Fruit fly (Drosophila melanogaster) whole organism, embryonic: ENCODE data around the gene Tim9b.

Experiments used
- Atf-2 ChIP-seq: fragments of 200-800 bp; sonication (Bioruptor generic); optimal IDR thresholded peaks from 2 replicates; lab custom pipeline; 2016; ENCODE audit warnings: missing biosample characterization, missing genetic modification characterization
- Bgb ChIP-seq: fragments of 200-800 bp; sonication (Bioruptor generic); IDR thresholded peaks from 2 replicates; pipeline ENCODE4 v1.3.6; 2022; ENCODE audit warnings: missing biosample characterization, missing genetic modification characterization; ENCODE audit not compliant: partially characterized antibody
- CG10147 ChIP-seq: fragments of 200-800 bp; sonication (Bioruptor generic); optimal IDR thresholded peaks from 2 replicates; lab custom pipeline; 2019; ENCODE audit warnings: missing biosample characterization, mild to moderate bottlenecking, missing genetic modification characterization, moderate library complexity
- CG10565 ChIP-seq: fragments of 200-800 bp; sonication (Bioruptor generic); optimal IDR thresholded peaks from 3 replicates; lab custom pipeline; 2016; ENCODE audit warnings: missing biosample characterization, mild to moderate bottlenecking, missing genetic modification characterization
- CG11085 ChIP-seq: fragments of 200-800 bp; sonication (Bioruptor generic); IDR thresholded peaks from 2 replicates; pipeline ENCODE4 v1.3.6; 2022; ENCODE audit warnings: missing biosample characterization, missing genetic modification characterization
- CG11504 ChIP-seq: fragments of 200-800 bp; sonication (Bioruptor generic); optimal IDR thresholded peaks from 3 replicates; lab custom pipeline; 2019; ENCODE audit warnings: missing biosample characterization, mild to moderate bottlenecking, missing genetic modification characterization, moderate library complexity
- CG11723 ChIP-seq: fragments of 200-800 bp; sonication (Bioruptor generic); optimal IDR thresholded peaks from 2 replicates; lab custom pipeline; 2017; ENCODE audit warnings: missing biosample characterization, mild to moderate bottlenecking, missing genetic modification characterization
- CG12219 ChIP-seq: fragments of 200-800 bp; sonication (Bioruptor generic); optimal IDR thresholded peaks from 3 replicates; lab custom pipeline; 2018; ENCODE audit warnings: missing biosample characterization, mild to moderate bottlenecking, missing genetic modification characterization
- CG1233 ChIP-seq: fragments of 200-800 bp; sonication (Bioruptor generic); optimal IDR thresholded peaks from 4 replicates; lab custom pipeline; 2018; ENCODE audit warnings: missing biosample characterization, mild to moderate bottlenecking, missing genetic modification characterization
- CG12744 ChIP-seq: fragments of 200-800 bp; sonication (Bioruptor generic); optimal IDR thresholded peaks from 2 replicates; lab custom pipeline; 2016; ENCODE audit warnings: missing biosample characterization, missing genetic modification characterization
- CG13123 ChIP-seq: fragments of 200-800 bp; sonication (Bioruptor generic); optimal IDR thresholded peaks from 2 replicates; lab custom pipeline; 2016; ENCODE audit warnings: missing biosample characterization, missing genetic modification characterization
- CG14014 ChIP-seq: fragments of 200-800 bp; sonication (Bioruptor generic); IDR thresholded peaks from 2 replicates; pipeline ENCODE4 v1.3.6; 2022; ENCODE audit warnings: missing biosample characterization, missing genetic modification characterization
- CG14050 ChIP-seq: fragments of 200-800 bp; sonication (Bioruptor generic); IDR thresholded peaks from 3 replicates; pipeline ENCODE4 v1.3.6; 2022; ENCODE audit warnings: missing biosample characterization, missing genetic modification characterization
- CG14860 ChIP-seq: fragments of 200-800 bp; sonication (Bioruptor generic); IDR thresholded peaks from 3 replicates; pipeline ENCODE4 v1.3.6; 2022; ENCODE audit warnings: missing biosample characterization, missing genetic modification characterization; ENCODE audit not compliant: partially characterized antibody
- CG16863 ChIP-seq: fragments of 200-800 bp; sonication (Bioruptor generic); optimal IDR thresholded peaks from 3 replicates; lab custom pipeline; 2016; ENCODE audit warnings: missing biosample characterization, missing genetic modification characterization
- CG1792 ChIP-seq: fragments of 200-800 bp; sonication (Bioruptor generic); optimal IDR thresholded peaks from 2 replicates; lab custom pipeline; 2016; ENCODE audit warnings: missing biosample characterization, missing genetic modification characterization
- CG2875 ChIP-seq: fragments of 200-800 bp; sonication (Bioruptor generic); optimal IDR thresholded peaks from 2 replicates; lab custom pipeline; 2017; ENCODE audit warnings: missing biosample characterization, mild to moderate bottlenecking, missing genetic modification characterization, missing genetic modification reagents
- CG32772 ChIP-seq: fragments of 200-800 bp; sonication (Bioruptor generic); IDR thresholded peaks from 2 replicates; pipeline ENCODE4 v1.3.6; 2022; ENCODE audit warnings: missing biosample characterization, missing genetic modification characterization
- CG34422 ChIP-seq: fragments of 200-800 bp; sonication (Bioruptor generic); IDR thresholded peaks from 3 replicates; pipeline ENCODE4 v1.3.6; 2022; ENCODE audit warnings: missing biosample characterization, missing genetic modification characterization
- CG4424 ChIP-seq: fragments of 200-800 bp; sonication (Bioruptor generic); optimal IDR thresholded peaks from 3 replicates; lab custom pipeline; 2016; ENCODE audit warnings: missing biosample characterization, missing genetic modification characterization
- CG9932 ChIP-seq: fragments of 200-800 bp; sonication (Bioruptor generic); IDR thresholded peaks from 2 replicates; pipeline ENCODE4 v1.3.6; 2022; ENCODE audit warnings: missing biosample characterization, missing genetic modification characterization
- D19B ChIP-seq: fragments of 200-800 bp; sonication (Bioruptor generic); optimal IDR thresholded peaks from 2 replicates; lab custom pipeline; 2017; ENCODE audit warnings: missing biosample characterization, mild to moderate bottlenecking, missing genetic modification characterization
- Dfd ChIP-seq, 2 experiments: fragments of >200 bp; optimal IDR thresholded peaks; 2 replicates each; lab custom pipeline; 2017; ENCODE audit warnings: missing biosample characterization in 2 of 2, missing genetic modification characterization in 2 of 2
- Dp ChIP-seq: fragments of 200-800 bp; sonication (Bioruptor generic); optimal IDR thresholded peaks from 2 replicates; lab custom pipeline; 2018; ENCODE audit warnings: missing biosample characterization, mild to moderate bottlenecking, missing genetic modification characterization, moderate library complexity
- H2.0 ChIP-seq: fragments of 200-800 bp; sonication (Bioruptor generic); IDR thresholded peaks from 2 replicates; pipeline ENCODE4 v1.3.6; 2022; ENCODE audit warnings: missing biosample characterization, missing genetic modification characterization
- MESR4 ChIP-seq: fragments of 200-800 bp; sonication (Bioruptor generic); optimal IDR thresholded peaks from 2 replicates; lab custom pipeline; 2018; ENCODE audit warnings: missing biosample characterization, mild to moderate bottlenecking, missing genetic modification characterization, moderate library complexity
- Myb ChIP-seq: fragments of 200-800 bp; sonication (Bioruptor generic); optimal IDR thresholded peaks from 2 replicates; lab custom pipeline; 2016; ENCODE audit warnings: missing biosample characterization, missing genetic modification characterization
- Rfx ChIP-seq: fragments of 200-800 bp; sonication (Bioruptor generic); IDR thresholded peaks from 2 replicates; pipeline ENCODE4 v1.3.6; 2022; ENCODE audit warnings: missing biosample characterization, missing genetic modification characterization
- Stat92E ChIP-seq, 3 experiments: fragments of >200 bp in 2 of 3; fragments of 200-800 bp in 1 of 3; sonication (Bioruptor generic) in 1 of 3; optimal IDR thresholded peaks; 2 replicates each; lab custom pipeline; 2017 to 2019; ENCODE audit warnings: missing biosample characterization in 3 of 3, missing genetic modification characterization in 3 of 3, mild to moderate bottlenecking in 1 of 3, moderate library complexity in 1 of 3
- ab ChIP-seq: fragments of 200-800 bp; sonication (Bioruptor generic); optimal IDR thresholded peaks from 2 replicates; lab custom pipeline; 2016; ENCODE audit warnings: missing biosample characterization, missing genetic modification characterization
- bbx ChIP-seq: fragments of 200-800 bp; sonication (Bioruptor generic); IDR thresholded peaks from 2 replicates; pipeline ENCODE4 v1.3.6; 2022; ENCODE audit warnings: missing biosample characterization, missing genetic modification characterization; ENCODE audit not compliant: partially characterized antibody
- bowl ChIP-seq: fragments of 200-800 bp; sonication (Bioruptor generic); IDR thresholded peaks from 2 replicates; pipeline ENCODE4 v1.3.6; 2022; ENCODE audit warnings: missing biosample characterization, missing genetic modification characterization
- chinmo ChIP-seq: fragments of 200-800 bp; sonication (Bioruptor generic); IDR thresholded peaks from 4 replicates; pipeline ENCODE4 v1.3.6; 2022; ENCODE audit warnings: missing biosample characterization, missing genetic modification characterization; ENCODE audit not compliant: partially characterized antibody
- cwo ChIP-seq: fragments of 200-800 bp; sonication (Bioruptor generic); optimal IDR thresholded peaks from 3 replicates; lab custom pipeline; 2017; ENCODE audit warnings: missing biosample characterization, missing genetic modification characterization, mild to moderate bottlenecking, moderate library complexity, missing genetic modification reagents
- disco-r ChIP-seq: fragments of 200-800 bp; sonication (Bioruptor generic); optimal IDR thresholded peaks from 2 replicates; lab custom pipeline; 2016; ENCODE audit warnings: missing biosample characterization, missing genetic modification characterization
- ewg ChIP-seq: fragments of 200-800 bp; sonication (Bioruptor generic); optimal IDR thresholded peaks from 3 replicates; lab custom pipeline; 2017; ENCODE audit warnings: mild to moderate bottlenecking, missing biosample characterization, missing genetic modification reagents, missing genetic modification characterization
- gfzf ChIP-seq: fragments of 200-800 bp; sonication (Bioruptor generic); optimal IDR thresholded peaks from 2 replicates; lab custom pipeline; 2016; ENCODE audit warnings: missing biosample characterization, mild to moderate bottlenecking, missing genetic modification characterization, moderate library complexity
- gsb-n ChIP-seq: fragments of 200-800 bp; sonication (Bioruptor generic); optimal IDR thresholded peaks from 3 replicates; lab custom pipeline; 2018; ENCODE audit warnings: missing biosample characterization, mild to moderate bottlenecking, missing genetic modification characterization
- her ChIP-seq: fragments of 200-800 bp; sonication (Bioruptor generic); optimal IDR thresholded peaks from 2 replicates; lab custom pipeline; 2016; ENCODE audit warnings: missing biosample characterization, missing genetic modification characterization
- jing ChIP-seq: fragments of 200-800 bp; sonication (Bioruptor generic); optimal IDR thresholded peaks from 2 replicates; lab custom pipeline; 2018; ENCODE audit warnings: missing biosample characterization, mild to moderate bottlenecking, missing genetic modification characterization
- lbe ChIP-seq: fragments of 200-800 bp; sonication (Bioruptor generic); optimal IDR thresholded peaks from 2 replicates; lab custom pipeline; 2016; ENCODE audit warnings: missing biosample characterization, mild to moderate bottlenecking, missing genetic modification characterization
- lmd ChIP-seq: fragments of 200-800 bp; sonication (Bioruptor generic); IDR thresholded peaks from 2 replicates; pipeline ENCODE4 v1.3.6; 2022; ENCODE audit warnings: missing biosample characterization, missing genetic modification characterization
- org-1 ChIP-seq: fragments of 200-800 bp; sonication (Bioruptor generic); optimal IDR thresholded peaks from 2 replicates; lab custom pipeline; 2017; ENCODE audit warnings: missing biosample characterization, missing genetic modification characterization
- pzg ChIP-seq: fragments of 200-800 bp; sonication (Bioruptor generic); optimal IDR thresholded peaks from 3 replicates; lab custom pipeline; 2018; ENCODE audit warnings: missing biosample characterization, mild to moderate bottlenecking, missing genetic modification characterization, moderate library complexity
- repo ChIP-seq: fragments of 200-800 bp; sonication (Bioruptor generic); optimal IDR thresholded peaks from 2 replicates; lab custom pipeline; 2016; ENCODE audit warnings: missing biosample characterization, missing genetic modification characterization
- sens ChIP-seq: fragments of 200-800 bp; sonication (Bioruptor generic); peaks from one replicate; lab custom pipeline; 2016; ENCODE audit warnings: missing biosample characterization, missing genetic modification characterization
- vfl ChIP-seq: fragments of 200-800 bp; sonication (Bioruptor generic); optimal IDR thresholded peaks from 2 replicates; lab custom pipeline; 2016; ENCODE audit warnings: missing biosample characterization, missing genetic modification characterization
- vvl ChIP-seq: fragments of 200-800 bp; sonication (Bioruptor generic); IDR thresholded peaks from 2 replicates; pipeline ENCODE4 v1.3.6; 2022; ENCODE audit warnings: missing biosample characterization, missing genetic modification characterization
- zfh1 ChIP-seq: fragments of 200-800 bp; sonication (Bioruptor generic); IDR thresholded peaks from 3 replicates; pipeline ENCODE4 v1.3.6; 2022; ENCODE audit warnings: missing biosample characterization, missing genetic modification characterization

Gene Tim9b

DNA sequence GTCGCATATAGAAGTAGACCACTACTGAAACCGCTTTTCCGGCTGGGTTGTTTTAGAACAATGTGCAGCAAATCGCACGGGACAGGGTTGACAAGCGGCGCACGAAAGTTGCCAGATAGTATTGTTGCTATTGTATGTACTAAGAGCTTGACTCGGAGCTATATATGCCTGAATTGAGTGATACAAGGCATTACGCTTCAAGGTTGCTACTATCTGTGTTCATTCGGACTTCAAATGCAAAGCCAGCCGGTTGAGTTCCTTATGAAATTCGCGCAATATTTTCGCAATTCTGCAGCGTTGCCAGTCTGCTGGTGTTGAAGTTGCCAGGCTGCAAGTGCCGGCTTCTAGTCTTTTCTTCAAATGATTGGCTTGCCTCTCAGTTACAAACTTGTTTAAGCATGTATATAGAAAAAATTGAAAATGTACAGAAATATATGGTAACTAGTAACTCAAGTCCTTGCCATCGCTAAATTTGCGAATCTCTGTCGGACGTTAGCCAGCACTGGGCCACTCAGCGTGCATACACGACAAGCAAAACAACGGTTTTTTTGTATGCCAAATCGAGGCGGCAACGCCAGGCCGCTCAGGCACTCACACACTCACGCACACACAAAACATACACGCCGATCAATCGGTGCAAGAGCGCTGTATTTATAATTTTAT is 33.6 kb upstream of the Tim9b start, which contains the start of the genes Ranbp21 and Elys (continued):
- TF ChIP-seq lbe (GFP tag; lab: Kevin White, UChicago), result no peak
- peak; percentile 68 for TF ChIP-seq CG32772
- peak; percentile 14 for TF ChIP-seq her (GFP tag; lab: Kevin White, UChicago)
- no peak for TF ChIP-seq CG14050 (GFP tag; lab: Robert Waterston, UW)
- TF ChIP-seq disco-r (GFP tag; lab: Kevin White, UChicago), result peak; percentile 12
- no peak for TF ChIP-seq gsb-n (tag; lab: Kevin White, UChicago)
- TF ChIP-seq gfzf (GFP tag; lab: Kevin White, UChicago), result peak; percentile 28
- TF ChIP-seq Dfd (GFP tag; optimal IDR thresholded peaks at IDR 0.05; lab: Kevin White, UChicago), result no peak
- TF ChIP-seq zfh1 (GFP tag; lab: Robert Waterston, UW), result peak; percentile 66; the same call in 2 of the 3 replicates
- peak; percentile 23 for TF ChIP-seq CG1233 (GFP tag; lab: Kevin White, UChicago)
- no peak for TF ChIP-seq org-1 (GFP tag; lab: Kevin White, UChicago)
- TF ChIP-seq vvl (GFP tag; lab: Robert Waterston, UW), result peak; percentile 54
- no peak for TF ChIP-seq Atf-2 (GFP tag; lab: Kevin White, UChicago)
- TF ChIP-seq sens (GFP tag; lab: Kevin White, UChicago), result peak; percentile 94
- TF ChIP-seq Bgb (GFP tag; lab: Robert Waterston, UW), result peak; percentile 31; the same call in 1 of the 2 replicates
- TF ChIP-seq repo, result no peak
- TF ChIP-seq D19B (GFP tag; lab: Kevin White, UChicago), result no peak
- TF ChIP-seq CG2875 (GFP tag; lab: Kevin White, UChicago), result no peak
- peak; percentile 94 for TF ChIP-seq Myb (GFP tag; lab: Kevin White, UChicago)
- peak; percentile 55 for TF ChIP-seq CG1792
- TF ChIP-seq cwo (GFP tag; lab: Kevin White, UChicago), result no peak
- peak; percentile 56 for TF ChIP-seq CG16863
- TF ChIP-seq bbx (GFP tag; lab: Robert Waterston, UW), result 0 out of 2 replicates have a peak, but pooled peaks have one; percentile 12
- TF ChIP-seq ab (GFP tag; lab: Kevin White, UChicago), result no peak
- TF ChIP-seq vfl (GFP tag; lab: Kevin White, UChicago), result peak; percentile 26
- TF ChIP-seq H2.0 (GFP tag; lab: Robert Waterston, UW), result peak; percentile 52
- TF ChIP-seq CG14860 (GFP tag; lab: Robert Waterston, UW), result no peak
- TF ChIP-seq bowl (GFP tag; lab: Robert Waterston, UW), result no peak
- TF ChIP-seq CG12219 (GFP tag; lab: Kevin White, UChicago), result no peak
- peak; percentile 44 for TF ChIP-seq Dp (GFP tag; lab: Kevin White, UChicago)
- TF ChIP-seq CG13123 (GFP tag; lab: Kevin White, UChicago), result no peak
- TF ChIP-seq CG34422, result peak; percentile 63
- TF ChIP-seq pzg (GFP tag; lab: Kevin White, UChicago), result peak; percentile 55
- no peak for TF ChIP-seq CG11504
- no peak for TF ChIP-seq CG11723 (GFP tag; lab: Kevin White, UChicago)
- TF ChIP-seq CG4424 (GFP tag; lab: Kevin White, UChicago), result no peak
- no peak for TF ChIP-seq CG10565 (GFP tag; lab: Kevin White, UChicago)
- peak; percentile 34 for TF ChIP-seq MESR4 (GFP tag; lab: Kevin White, UChicago)
- no peak for TF ChIP-seq Stat92E (GFP tag; optimal IDR thresholded peaks at IDR 0.05; lab: Kevin White, UChicago)
- peak; percentile 61 for TF ChIP-seq lmd
- TF ChIP-seq chinmo (GFP tag; lab: Robert Waterston, UW), result 0 out of 4 replicates have a peak, but pooled peaks have one; percentile 34
- TF ChIP-seq jing (GFP tag; lab: Kevin White, UChicago), result no peak
- TF ChIP-seq Rfx (GFP tag; lab: Robert Waterston, UW), result peak; percentile 66; the same call in 1 of the 2 replicates
- no peak for TF ChIP-seq ewg (GFP tag; lab: Kevin White, UChicago)
- 0 out of 2 replicates have a peak, but pooled peaks have one; percentile 9 for TF ChIP-seq CG11085 (GFP tag; lab: Robert Waterston, UW)
- TF ChIP-seq CG9932, result peak; percentile 66
- TF ChIP-seq CG12744 (GFP tag; lab: Kevin White, UChicago), result peak; percentile 21
- 0 out of 2 replicates have a peak, but pooled peaks have one; percentile 29 for TF ChIP-seq CG14014 (GFP tag; lab: Robert Waterston, UW)
- no peak for TF ChIP-seq CG10147 (GFP tag; lab: Kevin White, UChicago)
